Worm (Caenorhabditis elegans) whole organism, L4/young adult: ENCODE results near the gene Y39A1A.3.

ENCODE experiments used
- W03F9.2 ChIP-seq: fragments of 150-350 bp; optimal IDR thresholded peaks from 2 replicates; lab custom pipeline; 2014; ENCODE audit warnings: missing biosample characterization, missing genetic modification characterization
- dao-5 ChIP-seq: sonication (generic microtip); optimal IDR thresholded peaks from 2 replicates; lab custom pipeline; 2016; ENCODE audit warnings: missing genotype, missing genetic modification characterization, moderate library complexity, missing compliant biosample characterization
- him-1 ChIP-seq: sonication (generic microtip); optimal IDR thresholded peaks from 2 replicates; lab custom pipeline; 2016; ENCODE audit warnings: missing genotype, missing genetic modification reagents, missing genetic modification characterization, missing compliant biosample characterization

ce11 chrIII:10569246-10569645 lies 27.0 kb downstream of the Y39A1A.3 start:
- TF ChIP-seq him-1 (tag; lab: Kevin White, UChicago) (no peak), dao-5 (tag; lab: Kevin White, UChicago) (no peak), W03F9.2 (tag; lab: Kevin White, UChicago) (no peak)
